Worm (Caenorhabditis elegans) whole organism, late embryonic: ENCODE data around the gene fbxa-55.

ENCODE experiments used
- K09A11.1 ChIP-seq: sonication (generic microtip); optimal IDR thresholded peaks from 2 replicates; lab custom pipeline; 2017; ENCODE audit warnings: antibody characterized with exemption, mild to moderate bottlenecking, missing genetic modification characterization, missing compliant biosample characterization; ENCODE audit not compliant: insufficient read depth
- ceh-18 ChIP-seq: sonication (generic microtip); optimal IDR thresholded peaks from 2 replicates; lab custom pipeline; 2016; ENCODE audit warnings: missing genetic modification characterization, missing compliant biosample characterization
- ceh-31 ChIP-seq: sonication (generic microtip); optimal IDR thresholded peaks from 2 replicates; lab custom pipeline; 2016; ENCODE audit warnings: missing genetic modification characterization, missing compliant biosample characterization
- ceh-9 ChIP-seq: sonication (generic microtip); optimal IDR thresholded peaks from 2 replicates; lab custom pipeline; 2016; ENCODE audit warnings: mild to moderate bottlenecking, missing genetic modification characterization, inconsistent platforms, missing compliant biosample characterization
- elt-4 ChIP-seq: sonication (generic microtip); optimal IDR thresholded peaks from 2 replicates; lab custom pipeline; 2016; ENCODE audit warnings: missing genetic modification characterization, missing compliant biosample characterization
- fkh-10 ChIP-seq: fragments of 150-350 bp; optimal IDR thresholded peaks from 2 replicates; lab custom pipeline; 2014; ENCODE audit warnings: missing biosample characterization, missing genetic modification reagents, missing genetic modification characterization
- lin-11 ChIP-seq: fragments of 200-800 bp; sonication (Bioruptor generic); optimal IDR thresholded peaks from 2 replicates; lab custom pipeline; 2018; ENCODE audit warnings: mild to moderate bottlenecking, missing genetic modification characterization, missing compliant biosample characterization
- sox-2 ChIP-seq: fragments of 200-800 bp; sonication (Bioruptor generic); IDR thresholded peaks from 2 replicates; pipeline ENCODE4 v1.3.6; 2022; ENCODE audit warnings: missing genetic modification reagents, missing genetic modification characterization, missing compliant biosample characterization
- unc-86 ChIP-seq: sonication (generic microtip); optimal IDR thresholded peaks from 2 replicates; lab custom pipeline; 2016; ENCODE audit warnings: missing genetic modification characterization, missing compliant biosample characterization

DNA sequence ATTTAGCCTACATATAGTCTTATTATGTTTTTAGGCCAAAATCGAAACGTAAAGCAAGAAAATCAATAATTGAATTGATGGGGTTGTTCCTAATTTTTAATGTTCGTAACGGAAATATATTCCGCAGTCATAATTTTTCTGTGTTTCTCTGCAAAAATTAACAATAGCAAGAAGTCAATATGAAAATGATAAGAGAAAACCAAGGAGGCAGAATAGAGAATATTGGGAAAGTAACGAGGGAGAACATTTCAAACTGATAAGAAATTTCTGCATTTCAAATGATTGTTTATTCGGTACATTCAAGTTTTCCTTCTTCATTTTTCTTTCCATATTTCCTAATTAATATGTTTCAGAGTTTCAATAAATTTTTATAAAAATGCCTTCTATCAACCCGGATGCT lies 20.1 kb upstream of the fbxa-55 start, which contains the start of gene fbxa-54:
- no peak for TF ChIP-seq lin-11 (tag; lab: Kevin White, UChicago)
- no peak for TF ChIP-seq K09A11.1 (tag; lab: Kevin White, UChicago)
- no peak for TF ChIP-seq ceh-31 (tag; lab: Kevin White, UChicago)
- no peak for TF ChIP-seq ceh-9
- no peak for TF ChIP-seq ceh-18 (tag; lab: Kevin White, UChicago)
- no peak for TF ChIP-seq elt-4 (tag; lab: Kevin White, UChicago)
- TF ChIP-seq fkh-10 (GFP tag; lab: Kevin White, UChicago) = no peak
- no peak for TF ChIP-seq sox-2
- TF ChIP-seq unc-86 (tag; lab: Kevin White, UChicago) = no peak
